Fruit fly (Drosophila melanogaster): ENCODE measurements around the gene IP3K2.

IP3K2 gene

dm6 chrX:13323114-13323513, 19.7 kb downstream of the IP3K2 start (continued):
- no peak for TF ChIP-seq bbx (GFP tag; IDR thresholded peaks at IDR 0.05; ENCODE audit: partially characterized antibody)
- TF ChIP-seq chm (GFP tag; IDR thresholded peaks at IDR 0.05) = peak; percentile 47; the same call in 1 of the 2 replicates
- TF ChIP-seq dm (GFP tag; optimal IDR thresholded peaks at IDR 0.05) = no peak
- TF ChIP-seq Ada2b (GFP tag; IDR thresholded peaks at IDR 0.05) = peak; percentile 65
- peak; percentile 39 for TF ChIP-seq disco-r (GFP tag; optimal IDR thresholded peaks at IDR 0.05)
- TF ChIP-seq CG1647 (GFP tag; optimal IDR thresholded peaks at IDR 0.05) = peak; percentile 49
- peak; percentile 42 for TF ChIP-seq D19B (GFP tag; optimal IDR thresholded peaks at IDR 0.05)
- TF ChIP-seq Hsf (GFP tag; optimal IDR thresholded peaks at IDR 0.05) = peak; percentile 82
- TF ChIP-seq CG9727 (GFP tag; optimal IDR thresholded peaks at IDR 0.05) = peak; percentile 59
- TF ChIP-seq zen (tag; optimal IDR thresholded peaks at IDR 0.05) = no peak
- TF ChIP-seq CG7372 (GFP tag; IDR thresholded peaks at IDR 0.05) = no peak
- TF ChIP-seq CG4854 (GFP tag; optimal IDR thresholded peaks at IDR 0.05) = peak; percentile 37
- no peak for TF ChIP-seq Rx (GFP tag; IDR thresholded peaks at IDR 0.05)
- peak; percentile 19; the same call in 1 of the 2 replicates for TF ChIP-seq E2f2 (GFP tag; IDR thresholded peaks at IDR 0.05)
- peak; percentile 55 for TF ChIP-seq Abd-B (GFP tag; optimal IDR thresholded peaks at IDR 0.05)
- no peak for TF ChIP-seq CG13287 (GFP tag; IDR thresholded peaks at IDR 0.05; ENCODE audit: partially characterized antibody)
- TF ChIP-seq tin (GFP tag; optimal IDR thresholded peaks at IDR 0.05) = peak; percentile 60
- peak; percentile 56 for TF ChIP-seq BtbVII (GFP tag; optimal IDR thresholded peaks at IDR 0.05)
- no peak for TF ChIP-seq Optix (GFP tag; IDR thresholded peaks at IDR 0.05)
- peak; percentile 51 for TF ChIP-seq CG9817 (tag; optimal IDR thresholded peaks at IDR 0.05)
- peak; percentile 53 for TF ChIP-seq CG12104 (GFP tag; optimal IDR thresholded peaks at IDR 0.05)
- TF ChIP-seq Vsx1 (GFP tag; optimal IDR thresholded peaks at IDR 0.05) = peak; percentile 5
- no peak for TF ChIP-seq CG8359 (GFP tag; optimal IDR thresholded peaks at IDR 0.05; ENCODE audit: borderline replicate concordance)
- no peak for TF ChIP-seq B-H2 (GFP tag; optimal IDR thresholded peaks at IDR 0.05)
- TF ChIP-seq CG4617 (GFP tag; optimal IDR thresholded peaks at IDR 0.05; ENCODE audit: borderline replicate concordance) = peak; percentile 27
- peak; percentile 20 for TF ChIP-seq dmrt11E (tag; optimal IDR thresholded peaks at IDR 0.05)
- peak; percentile 47 for TF ChIP-seq CG3847 (GFP tag; IDR thresholded peaks at IDR 0.05)
- peak; percentile 59 for TF ChIP-seq CG18764 (GFP tag; optimal IDR thresholded peaks at IDR 0.05)
- TF ChIP-seq CG6813 (GFP tag; optimal IDR thresholded peaks at IDR 0.05) = no peak
- TF ChIP-seq CG6254 (GFP tag; optimal IDR thresholded peaks at IDR 0.05) = no peak
- peak; percentile 51 for TF ChIP-seq Fer3 (tag; optimal IDR thresholded peaks at IDR 0.05)
- TF ChIP-seq Myb (GFP tag; optimal IDR thresholded peaks at IDR 0.05) = peak; percentile 46
- TF ChIP-seq CG30020 (tag; optimal IDR thresholded peaks at IDR 0.05) = no peak
- peak; percentile 48 for TF ChIP-seq D19A (tag; optimal IDR thresholded peaks at IDR 0.05)
- peak; percentile 17 for TF ChIP-seq Hand (GFP tag; optimal IDR thresholded peaks at IDR 0.05)
- TF ChIP-seq Meics (GFP tag; optimal IDR thresholded peaks at IDR 0.05) = peak; percentile 66
- TF ChIP-seq CG11504 (tag; optimal IDR thresholded peaks at IDR 0.05) = peak; percentile 80
- TF ChIP-seq wor (GFP tag; IDR thresholded peaks at IDR 0.05) = peak; percentile 57; the same call in 1 of the 2 replicates
- peak; percentile 48 for TF ChIP-seq CG1602 (GFP tag; optimal IDR thresholded peaks at IDR 0.05)
- peak; percentile 30 for TF ChIP-seq Nf-YB (GFP tag; optimal IDR thresholded peaks at IDR 0.05)
- TF ChIP-seq CG12236 (GFP tag; optimal IDR thresholded peaks at IDR 0.05) = peak; percentile 38
- peak; percentile 94 for TF ChIP-seq sens (GFP tag)
- TF ChIP-seq CG10654 (GFP tag; optimal IDR thresholded peaks at IDR 0.05) = peak; percentile 58
- TF ChIP-seq CG6654 (GFP tag; optimal IDR thresholded peaks at IDR 0.05) = no peak
- peak; percentile 38 for TF ChIP-seq zf30C (GFP tag; optimal IDR thresholded peaks at IDR 0.05)
- TF ChIP-seq Lim3 (GFP tag; IDR thresholded peaks at IDR 0.05) = no peak
- peak; percentile 75 for TF ChIP-seq vfl (GFP tag; optimal IDR thresholded peaks at IDR 0.05)
- TF ChIP-seq Dek (tag; optimal IDR thresholded peaks at IDR 0.05) = peak; percentile 15
- peak; percentile 43 for TF ChIP-seq CG11398 (GFP tag; optimal IDR thresholded peaks at IDR 0.05)
- TF ChIP-seq Taf1 (GFP tag; IDR thresholded peaks at IDR 0.05) = no peak
- TF ChIP-seq CG8089 (GFP tag; optimal IDR thresholded peaks at IDR 0.05) = peak; percentile 65

All from whole organism, embryonic.